Worm (Caenorhabditis elegans): ENCODE data around the gene T26A5.6.

DNA sequence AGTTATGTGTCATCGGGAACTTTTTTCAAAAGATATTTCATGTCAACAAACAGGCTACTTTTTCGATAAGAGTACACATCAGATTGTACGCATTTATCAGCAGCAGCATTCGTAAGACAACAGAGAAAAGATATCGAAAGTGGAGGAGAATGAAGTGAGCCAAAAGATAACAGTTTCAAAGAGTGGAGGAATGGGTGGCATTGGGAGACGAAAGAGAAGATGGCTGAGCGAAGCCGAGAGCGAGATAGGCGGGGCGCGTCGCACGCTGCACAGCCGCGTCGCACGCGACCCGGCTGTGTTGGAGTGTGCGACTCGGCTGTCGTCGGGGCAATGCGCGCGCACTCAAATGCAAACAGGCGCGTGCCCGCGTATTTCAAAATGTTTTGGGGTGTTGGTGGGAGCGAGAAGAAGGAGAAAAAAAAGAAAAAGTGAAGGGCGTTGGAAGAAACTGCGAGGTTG, 13.6 kb upstream of the T26A5.6 start:
- TF ChIP-seq ceh-48 (tag; optimal IDR thresholded peaks at IDR 0.05) (no peak), madf-2 (tag; optimal IDR thresholded peaks at IDR 0.05) (no peak), nhr-11 (tag; optimal IDR thresholded peaks at IDR 0.05) (no peak), ama-1 (optimal IDR thresholded peaks at IDR 0.05) (no peak)

All from whole organism, late embryonic.